Worm (Caenorhabditis elegans): ENCODE data around the gene T22D1.5.

T22D1.5 gene

DNA sequence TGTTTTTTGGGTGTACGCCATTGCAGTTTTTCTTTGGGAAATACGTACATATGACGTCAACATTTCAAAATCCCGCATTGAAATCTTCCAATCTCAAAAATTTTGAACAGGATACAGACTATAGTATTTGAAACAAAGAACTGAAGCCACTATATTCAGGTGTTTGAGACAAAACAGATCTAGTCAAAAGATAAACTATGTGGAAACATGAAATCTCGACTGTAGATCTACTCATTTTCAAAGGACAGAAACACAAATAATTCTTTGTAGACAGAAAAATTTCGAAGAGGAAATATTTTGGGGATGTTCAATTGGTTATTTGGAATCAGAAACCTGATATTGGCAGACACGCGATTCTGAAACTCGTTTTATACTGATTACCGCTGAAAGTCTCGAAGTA lies 21.8 kb downstream of the T22D1.5 start:
- TF ChIP-seq nhr-48 (tag; optimal IDR thresholded peaks at IDR 0.05), result no peak
- no peak for TF ChIP-seq skn-1 (tag; optimal IDR thresholded peaks at IDR 0.05)

DNA sequence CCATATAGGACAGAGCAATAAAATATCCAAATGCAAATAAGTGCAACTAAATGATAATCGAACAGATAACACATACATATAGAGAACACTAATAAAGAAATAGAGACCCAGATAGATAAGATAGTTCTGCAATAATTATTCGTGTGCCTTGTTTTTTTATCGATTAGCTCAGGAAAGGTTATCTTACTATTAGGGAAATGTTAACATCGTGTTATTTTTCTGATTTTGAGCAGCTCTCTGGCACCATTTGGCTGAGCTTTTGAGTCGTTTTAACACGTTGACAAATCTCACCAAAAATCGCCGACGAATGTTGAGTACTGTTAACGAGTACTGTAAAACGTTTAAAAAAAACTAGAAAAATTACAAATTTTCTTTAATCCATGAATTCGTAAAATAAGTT lies 24.7 kb downstream of the T22D1.5 start, which contains the start of gene cest-6:
Gene cest-6 (minus strand): TSS at position 101 of the 400 bp plus-strand sequence.
- TF ChIP-seq nhr-41 (GFP tag; IDR thresholded peaks at IDR 0.05) (no peak), pqm-1 (tag; optimal IDR thresholded peaks at IDR 0.05) (peak; percentile 2), lir-3 (tag; optimal IDR thresholded peaks at IDR 0.05) (no peak)

DNA sequence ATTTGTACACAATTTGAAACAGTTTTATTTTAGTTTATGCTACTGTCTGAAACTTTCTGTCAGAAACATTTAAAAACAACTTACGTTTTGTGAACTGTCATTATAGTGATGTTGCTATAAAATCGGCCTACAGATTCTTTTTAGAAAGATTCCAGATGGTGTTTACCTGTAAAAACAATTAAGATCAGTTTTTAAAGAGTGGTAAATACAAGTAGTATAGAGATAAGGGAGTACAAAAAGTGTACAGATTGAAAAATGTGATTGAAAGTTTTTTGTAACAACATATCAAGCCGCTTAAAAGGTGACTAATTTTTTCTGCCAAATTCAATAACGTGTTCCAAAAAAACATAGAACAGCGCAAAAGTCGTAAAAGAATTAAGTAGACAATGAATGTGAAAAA lies 33.8 kb downstream of the T22D1.5 start, which contains the start of gene npr-12:
Gene npr-12 (minus strand): TSS at position 101 of the 400 bp plus-strand sequence.
- TF ChIP-seq hlh-11 (tag; optimal IDR thresholded peaks at IDR 0.05), result no peak
- no peak for TF ChIP-seq lin-38 (GFP tag; IDR thresholded peaks at IDR 0.05)
- TF ChIP-seq zip-11 (GFP tag; IDR thresholded peaks at IDR 0.05), result no peak
- no peak for TF ChIP-seq pqm-1 (tag; optimal IDR thresholded peaks at IDR 0.05)
- no peak for TF ChIP-seq ceh-32 (tag; optimal IDR thresholded peaks at IDR 0.05; ENCODE audit: poor library complexity)
- no peak for TF ChIP-seq dpl-1 (GFP tag; optimal IDR thresholded peaks at IDR 0.05)
- TF ChIP-seq lin-29 (GFP tag; IDR thresholded peaks at IDR 0.05), result no peak
- TF ChIP-seq nhr-11 (tag; optimal IDR thresholded peaks at IDR 0.05), result no peak
- no peak for TF ChIP-seq attf-4 (tag; optimal IDR thresholded peaks at IDR 0.05)
- TF ChIP-seq pha-4 (GFP tag; IDR thresholded peaks at IDR 0.05), result no peak
- TF ChIP-seq pha-4 (tag; optimal IDR thresholded peaks at IDR 0.05), result no peak
- no peak for TF ChIP-seq nhr-77 (tag; optimal IDR thresholded peaks at IDR 0.05)
- TF ChIP-seq snpc-1.2 (GFP tag; IDR thresholded peaks at IDR 0.05), result no peak
- TF ChIP-seq F26F4.8 (GFP tag; conservative IDR thresholded peaks at IDR 0.05), result no peak

DNA sequence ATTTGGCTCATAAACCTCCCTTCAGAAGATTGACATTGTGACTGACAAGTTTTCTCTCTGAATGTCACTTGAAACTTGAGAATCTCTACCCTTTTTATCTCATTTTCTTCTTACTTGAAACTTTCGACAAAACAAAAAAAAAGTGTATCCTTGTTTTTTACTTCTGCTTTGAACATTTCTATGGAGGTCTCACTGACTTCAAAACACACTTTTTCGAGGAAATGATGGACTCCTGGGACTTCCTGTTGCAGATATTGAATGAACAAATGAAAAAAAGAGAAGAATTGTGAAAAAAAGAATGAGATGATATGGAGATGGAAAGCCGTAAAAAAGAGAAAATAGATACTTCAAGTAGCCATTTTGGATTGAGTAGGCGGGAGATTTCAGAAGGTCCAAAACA lies 37.4 kb downstream of the T22D1.5 start:
- TF ChIP-seq aha-1 (tag), result peak; percentile 14
- TF ChIP-seq ceh-32 (tag; optimal IDR thresholded peaks at IDR 0.05; ENCODE audit: poor library complexity), result no peak
- TF ChIP-seq fkh-10 (GFP tag; optimal IDR thresholded peaks at IDR 0.05), result peak; percentile 59

DNA sequence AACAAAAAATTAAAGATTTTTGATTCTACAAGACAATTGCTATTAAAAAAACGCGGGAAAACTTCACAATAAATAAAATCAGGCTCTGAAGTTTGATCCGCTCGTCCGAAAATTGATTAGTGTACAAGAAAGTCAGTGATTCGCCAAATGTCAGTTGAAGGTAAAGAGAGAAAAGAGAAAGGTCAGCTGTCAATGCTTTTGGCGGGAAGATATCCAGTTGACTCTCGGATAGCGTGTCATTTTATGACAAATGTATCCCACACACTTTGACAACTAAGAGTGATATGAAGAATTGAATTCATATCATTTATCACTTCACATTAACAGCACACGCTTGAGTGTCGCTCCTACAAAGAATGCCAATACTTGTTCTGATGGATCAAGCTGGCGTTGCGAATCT lies 43.1 kb downstream of the T22D1.5 start:
- no peak for TF ChIP-seq saeg-2 (GFP tag; IDR thresholded peaks at IDR 0.05)
- peak; percentile 57 for TF ChIP-seq aha-1 (tag)
- no peak for TF ChIP-seq fkh-10 (GFP tag; optimal IDR thresholded peaks at IDR 0.05)
- TF ChIP-seq vab-7 (GFP tag; IDR thresholded peaks at IDR 0.05), result no peak
- peak; percentile 32 for TF ChIP-seq nhr-11 (tag; optimal IDR thresholded peaks at IDR 0.05)
- no peak for TF ChIP-seq dmd-8 (GFP tag; IDR thresholded peaks at IDR 0.05)
- TF ChIP-seq ces-1 (GFP tag; optimal IDR thresholded peaks at IDR 0.05), result no peak
- TF ChIP-seq snpc-1.2 (GFP tag; IDR thresholded peaks at IDR 0.05), result no peak
- TF ChIP-seq set-16 (GFP tag; IDR thresholded peaks at IDR 0.05), result no peak
- no peak for TF ChIP-seq F37D6.2 (tag; optimal IDR thresholded peaks at IDR 0.05)
- TF ChIP-seq ceh-32 (tag; optimal IDR thresholded peaks at IDR 0.05; ENCODE audit: poor library complexity), result no peak
- TF ChIP-seq mep-1 (tag; optimal IDR thresholded peaks at IDR 0.05), result no peak
- no peak for TF ChIP-seq zip-11 (GFP tag; IDR thresholded peaks at IDR 0.05)
- TF ChIP-seq nhr-28 (tag; optimal IDR thresholded peaks at IDR 0.05), result no peak
- no peak for TF ChIP-seq Y105C5A.15 (GFP tag; IDR thresholded peaks at IDR 0.05)
- no peak for TF ChIP-seq lsy-2 (tag; optimal IDR thresholded peaks at IDR 0.05)
- TF ChIP-seq unc-62 (GFP tag; optimal IDR thresholded peaks at IDR 0.05 in 1 of 2), result peak in 1 of 2 experiments; percentile 73
- no peak for TF ChIP-seq unc-62 (tag; optimal IDR thresholded peaks at IDR 0.05)
- no peak for TF ChIP-seq D1046.2 (GFP tag; IDR thresholded peaks at IDR 0.05)
- no peak for TF ChIP-seq ceh-82 (tag; optimal IDR thresholded peaks at IDR 0.05)
- no peak for TF ChIP-seq ZK337.2 (GFP tag; IDR thresholded peaks at IDR 0.05)
- no peak for TF ChIP-seq mxl-3 (GFP tag; optimal IDR thresholded peaks at IDR 0.05)
- no peak for TF ChIP-seq lin-15B (tag; optimal IDR thresholded peaks at IDR 0.05)
